Fruit fly (Drosophila melanogaster): ENCODE results near the gene ringer.

- TF ChIP-seq net (GFP tag; optimal IDR thresholded peaks at IDR 0.05) (no peak), dac (GFP tag; optimal IDR thresholded peaks at IDR 0.05) (no peak), CG34406 (GFP tag; optimal IDR thresholded peaks at IDR 0.05) (no peak), cyc (GFP tag; optimal IDR thresholded peaks at IDR 0.05) (no peak), CG8632 (GFP tag; optimal IDR thresholded peaks at IDR 0.05) (no peak), Sox14 (GFP tag; optimal IDR thresholded peaks at IDR 0.05) (no peak), Sox102F (GFP tag; optimal IDR thresholded peaks at IDR 0.05) (no peak), achi (GFP tag; optimal IDR thresholded peaks at IDR 0.05) (no peak), eg (GFP tag; IDR thresholded peaks at IDR 0.05) (no peak), Met (GFP tag; optimal IDR thresholded peaks at IDR 0.05) (no peak), Hr4 (GFP tag; optimal IDR thresholded peaks at IDR 0.05) (no peak)
Observed at dm6 chr3L:16339873-16340272, 19.4 kb downstream of the ringer start.

Measured in whole organism, prepupa.